Worm (Caenorhabditis elegans) whole organism, young adult: ENCODE results near the gene C50B8.4.

Experiments used
- ama-1 ChIP-seq, 3 experiments: fragments of 150-350 bp in 1 of 3; sonication (generic microtip) in 2 of 3; optimal IDR thresholded peaks; 2 replicates each; lab custom pipeline; 2014 to 2018; ENCODE audit warnings: missing biosample characterization in 2 of 3, missing genetic modification characterization in 2 of 3, missing genetic modification reagents in 2 of 3
- aptf-2 ChIP-seq: fragments of 200-800 bp; sonication (Bioruptor generic); conservative IDR thresholded peaks from 2 replicates; pipeline ENCODE4 v1.3.6; 2022; ENCODE audit warnings: missing genetic modification reagents, missing genetic modification characterization, missing compliant biosample characterization
- efl-1 ChIP-seq: fragments of 150-350 bp; optimal IDR thresholded peaks from 2 replicates; lab custom pipeline; 2014; ENCODE audit warnings: missing biosample characterization, missing genetic modification reagents, missing genetic modification characterization

ce11 chrV:13584484-13584883 lies 12.7 kb downstream of the C50B8.4 start, which contains the start of gene F53F4.1:
- TF ChIP-seq ama-1 (optimal IDR thresholded peaks at IDR 0.05; lab: Kevin White, UChicago) (no peak), ama-1 (GFP tag; optimal IDR thresholded peaks at IDR 0.05; lab: Kevin White, UChicago) (no peak), aptf-2 (no peak), efl-1 (GFP tag; lab: Kevin White, UChicago) (no peak)
